Worm (Caenorhabditis elegans) whole organism, L2 larva: ENCODE results near the gene C14A11.6.

Source experiments
- C34F6.9 ChIP-seq: fragments of 150-350 bp; optimal IDR thresholded peaks from 2 replicates; lab custom pipeline; 2014; ENCODE audit warnings: missing biosample characterization, missing genetic modification characterization
- ZK546.5 ChIP-seq: sonication (generic microtip); optimal IDR thresholded peaks from 2 replicates; lab custom pipeline; 2017; ENCODE audit warnings: missing biosample characterization, missing genetic modification characterization
- aly-2 ChIP-seq: fragments of 150-350 bp; optimal IDR thresholded peaks from 2 replicates; lab custom pipeline; 2014; ENCODE audit warnings: missing biosample characterization, missing genetic modification characterization
- blmp-1 ChIP-seq: sonication (generic microtip); optimal IDR thresholded peaks from 2 replicates; lab custom pipeline; 2017; ENCODE audit warnings: missing genetic modification characterization, mild to moderate bottlenecking, missing compliant biosample characterization, antibody characterized with exemption, moderate library complexity; ENCODE audit not compliant: insufficient read depth
- ceh-16 ChIP-seq: fragments of 150-350 bp; optimal IDR thresholded peaks from 2 replicates; lab custom pipeline; 2014; ENCODE audit warnings: missing biosample characterization, missing genetic modification characterization
- crh-2 ChIP-seq: sonication (generic microtip); optimal IDR thresholded peaks from 2 replicates; lab custom pipeline; 2017; ENCODE audit warnings: missing biosample characterization, missing genetic modification characterization
- dmd-4 ChIP-seq: sonication (generic microtip); optimal IDR thresholded peaks from 2 replicates; lab custom pipeline; 2017; ENCODE audit warnings: missing biosample characterization, missing genetic modification characterization
- elt-1 ChIP-seq: fragments of 150-350 bp; optimal IDR thresholded peaks from 2 replicates; lab custom pipeline; 2014; ENCODE audit warnings: missing biosample characterization, missing genetic modification characterization
- gmeb-1 ChIP-seq: fragments of 150-350 bp; optimal IDR thresholded peaks from 2 replicates; lab custom pipeline; 2014; ENCODE audit warnings: missing biosample characterization, missing genetic modification characterization
- lin-13 ChIP-seq: fragments of 150-350 bp; optimal IDR thresholded peaks from 2 replicates; lab custom pipeline; 2014; ENCODE audit warnings: missing biosample characterization, missing genetic modification reagents, missing genetic modification characterization
- lin-39 ChIP-seq: fragments of 150-350 bp; optimal IDR thresholded peaks from 2 replicates; lab custom pipeline; 2014; ENCODE audit warnings: missing biosample characterization, missing genetic modification reagents, missing genetic modification characterization
- mab-5 ChIP-seq: fragments of 150-350 bp; optimal IDR thresholded peaks from 2 replicates; lab custom pipeline; 2014; ENCODE audit warnings: missing biosample characterization, missing genetic modification characterization
- nhr-10 ChIP-seq: sonication (generic microtip); optimal IDR thresholded peaks from 2 replicates; lab custom pipeline; 2017; ENCODE audit warnings: missing biosample characterization, missing genetic modification characterization
- nhr-11 ChIP-seq: fragments of 150-350 bp; optimal IDR thresholded peaks from 2 replicates; lab custom pipeline; 2014; ENCODE audit warnings: missing biosample characterization, missing genetic modification characterization
- nhr-12 ChIP-seq: fragments of 150-350 bp; optimal IDR thresholded peaks from 2 replicates; lab custom pipeline; 2014; ENCODE audit warnings: missing biosample characterization, missing genetic modification characterization
- nhr-129 ChIP-seq: fragments of 150-350 bp; optimal IDR thresholded peaks from 2 replicates; lab custom pipeline; 2014; ENCODE audit warnings: missing biosample characterization, missing genetic modification characterization
- nhr-23 ChIP-seq: fragments of 150-350 bp; optimal IDR thresholded peaks from 2 replicates; lab custom pipeline; 2014; ENCODE audit warnings: missing biosample characterization, missing genetic modification reagents, missing genetic modification characterization
- nhr-25 ChIP-seq: fragments of 150-350 bp; sonication (generic microtip); optimal IDR thresholded peaks from 3 replicates; lab custom pipeline; 2014; ENCODE audit warnings: missing biosample characterization, missing genetic modification characterization
- nhr-6 ChIP-seq: fragments of 150-350 bp; optimal IDR thresholded peaks from 2 replicates; lab custom pipeline; 2014; ENCODE audit warnings: missing biosample characterization, missing genetic modification characterization
- sma-3 ChIP-seq: sonication (generic microtip); optimal IDR thresholded peaks from 2 replicates; lab custom pipeline; 2016; ENCODE audit warnings: missing genetic modification reagents, missing genetic modification characterization, missing compliant biosample characterization
- snpc-4 ChIP-seq: fragments of 150-350 bp; optimal IDR thresholded peaks from 2 replicates; lab custom pipeline; 2014; ENCODE audit warnings: missing biosample characterization, missing genetic modification characterization
- unc-55 ChIP-seq: fragments of 150-350 bp; sonication (generic microtip); optimal IDR thresholded peaks from 3 replicates; lab custom pipeline; 2014; ENCODE audit warnings: missing biosample characterization, missing genetic modification reagents, missing genetic modification characterization
- unc-62 ChIP-seq: fragments of 150-350 bp; optimal IDR thresholded peaks from 2 replicates; lab custom pipeline; 2014; ENCODE audit warnings: missing biosample characterization, missing genetic modification reagents, missing genetic modification characterization
- zag-1 ChIP-seq: fragments of 150-350 bp; optimal IDR thresholded peaks from 2 replicates; lab custom pipeline; 2014; ENCODE audit warnings: missing biosample characterization, missing genetic modification characterization
- ztf-1 ChIP-seq: fragments of 200-800 bp; sonication (Bioruptor generic); conservative IDR thresholded peaks from 2 replicates; pipeline ENCODE4 v1.3.6; 2022; ENCODE audit warnings: missing genetic modification characterization, missing compliant biosample characterization
- ztf-11 ChIP-seq: sonication (generic microtip); optimal IDR thresholded peaks from 2 replicates; lab custom pipeline; 2017; ENCODE audit warnings: missing biosample characterization, missing genetic modification characterization
- ztf-4 ChIP-seq: fragments of 150-350 bp; optimal IDR thresholded peaks from 2 replicates; lab custom pipeline; 2014; ENCODE audit warnings: missing biosample characterization, missing genetic modification characterization

C14A11.6 gene

ce11 chrX:2769685-2770084 lies 44.3 kb downstream of the C14A11.6 start, which contains the start of gene F55F1.2:
Gene F55F1.2 (minus strand): TSS chrX:2770060.
- TF ChIP-seq unc-55 (GFP tag; lab: Kevin White, UChicago) (peak; percentile 38), unc-62 (GFP tag; lab: Kevin White, UChicago) (no peak), lin-13 (GFP tag; lab: Kevin White, UChicago) (no peak), ZK546.5 (tag; lab: Kevin White, UChicago) (no peak), nhr-11 (no peak), ceh-16 (no peak), dmd-4 (tag; lab: Kevin White, UChicago) (no peak), snpc-4 (tag; lab: Kevin White, UChicago) (no peak), nhr-23 (tag; lab: Kevin White, UChicago) (no peak), elt-1 (tag; lab: Kevin White, UChicago) (no peak), ztf-4 (tag; lab: Kevin White, UChicago) (no peak), sma-3 (GFP tag; lab: Kevin White, UChicago) (no peak), gmeb-1 (tag; lab: Kevin White, UChicago) (no peak), nhr-6 (tag; lab: Kevin White, UChicago) (no peak), crh-2 (tag; lab: Kevin White, UChicago) (no peak), C34F6.9 (tag; lab: Kevin White, UChicago) (peak; percentile 16), nhr-10 (tag; lab: Kevin White, UChicago) (no peak), mab-5 (tag; lab: Kevin White, UChicago) (no peak), ztf-11 (tag; lab: Kevin White, UChicago) (no peak), zag-1 (tag; lab: Kevin White, UChicago) (peak; percentile 9), nhr-12 (tag; lab: Kevin White, UChicago) (no peak), nhr-129 (tag; lab: Kevin White, UChicago) (no peak), blmp-1 (no peak), lin-39 (tag; lab: Kevin White, UChicago) (no peak)

DNA sequence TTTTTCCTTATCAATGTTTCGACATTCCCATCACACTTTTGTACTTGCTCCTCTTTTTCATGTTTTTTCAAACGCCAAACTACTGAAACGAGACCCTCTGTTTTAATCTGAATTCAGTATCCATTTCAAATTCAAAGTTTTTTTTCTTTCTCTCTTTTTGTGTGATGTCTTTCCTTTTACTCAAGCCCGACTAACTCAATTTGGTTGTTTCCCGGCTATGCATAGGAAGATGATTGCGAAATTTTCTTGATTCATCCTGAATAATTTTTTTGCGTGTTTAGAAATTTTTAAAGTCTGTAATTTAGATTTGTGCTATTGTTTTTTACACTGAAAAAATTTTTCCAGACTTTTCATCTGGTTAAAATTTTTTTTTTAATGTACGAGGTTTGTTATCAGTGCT lies 49.7 kb downstream of the C14A11.6 start:
- TF ChIP-seq aly-2 (tag; lab: Kevin White, UChicago) (no peak), zag-1 (tag; lab: Kevin White, UChicago) (no peak), unc-55 (GFP tag; lab: Kevin White, UChicago) (peak; percentile 10), C34F6.9 (tag; lab: Kevin White, UChicago) (peak; percentile 17), nhr-25 (tag; lab: Kevin White, UChicago) (no peak), ceh-16 (no peak)

ce11 chrX:2763476-2764268 lies 50.3 kb downstream of the C14A11.6 start, which contains the start of gene unc-2:
Gene unc-2 (minus strand): TSS chrX:2763526.
- TF ChIP-seq snpc-4 (tag; lab: Kevin White, UChicago) (peak; percentile 21), ztf-1 (GFP tag; lab: Robert Waterston, UW) (no peak)
- TF ChIP-seq, all 48 proteins: peak for 1
